Worm (Caenorhabditis elegans) whole organism, L1 larva: Measurements from ENCODE around the gene F37B4.10.

ENCODE experiments used
- C04F5.9 ChIP-seq: sonication (generic microtip); optimal IDR thresholded peaks from 2 replicates; lab custom pipeline; 2016; ENCODE audit warnings: missing genetic modification characterization, missing compliant biosample characterization
- F16B12.6 ChIP-seq: fragments of 150-350 bp; optimal IDR thresholded peaks from 2 replicates; lab custom pipeline; 2014; ENCODE audit warnings: missing biosample characterization, missing genetic modification characterization
- Y116A8C.19 ChIP-seq: sonication (generic microtip); optimal IDR thresholded peaks from 2 replicates; lab custom pipeline; 2016; ENCODE audit warnings: missing compliant biosample characterization, missing genetic modification characterization, borderline replicate concordance
- ceh-63 ChIP-seq: fragments of 200-800 bp; sonication (Bioruptor generic); optimal IDR thresholded peaks from 2 replicates; lab custom pipeline; 2018; ENCODE audit warnings: mild to moderate bottlenecking, missing genetic modification characterization, missing compliant biosample characterization
- ceh-8 ChIP-seq: fragments of 200-800 bp; sonication (Bioruptor generic); optimal IDR thresholded peaks from 2 replicates; lab custom pipeline; 2018; ENCODE audit warnings: mild to moderate bottlenecking, missing genetic modification characterization, moderate library complexity, missing compliant biosample characterization
- ces-1 ChIP-seq: fragments of 150-350 bp; optimal IDR thresholded peaks from 2 replicates; lab custom pipeline; 2014; ENCODE audit warnings: missing biosample characterization, missing genetic modification reagents, missing genetic modification characterization
- dsc-1 ChIP-seq: sonication (generic microtip); optimal IDR thresholded peaks from 2 replicates; lab custom pipeline; 2016; ENCODE audit warnings: mild to moderate bottlenecking, missing genetic modification characterization, missing compliant biosample characterization
- efl-1 ChIP-seq, 4 experiments: fragments of 150-350 bp; optimal IDR thresholded peaks in 3 of 4; peaks in 1 of 4; 1 replicate in 1 of 4; 2 replicates in 3 of 4; lab custom pipeline; 2014; ENCODE audit warnings: missing biosample characterization in 2 of 4, missing genetic modification characterization in 2 of 4, missing genetic modification reagents in 2 of 4
- egl-13 ChIP-seq: sonication (generic microtip); optimal IDR thresholded peaks from 2 replicates; lab custom pipeline; 2016; ENCODE audit warnings: missing genotype, missing genetic modification reagents, missing genetic modification characterization, missing compliant biosample characterization
- egl-27 ChIP-seq, 2 experiments: fragments of 150-350 bp in 1 of 2; sonication (generic microtip); optimal IDR thresholded peaks; 3 replicates each; lab custom pipeline; 2017 to 2018; ENCODE audit warnings: missing biosample characterization in 2 of 2, missing genetic modification characterization in 2 of 2, missing genetic modification reagents in 2 of 2
- elt-2 ChIP-seq: sonication (generic microtip); optimal IDR thresholded peaks from 2 replicates; lab custom pipeline; 2016; ENCODE audit warnings: missing genetic modification characterization, mild to moderate bottlenecking, inconsistent platforms, missing compliant biosample characterization, missing genetic modification reagents
- elt-3 ChIP-seq, 6 experiments: fragments of 150-350 bp in 1 of 6; sonication (generic microtip); optimal IDR thresholded peaks; 2 replicates each; lab custom pipeline; 2017 to 2018; ENCODE audit warnings: missing biosample characterization in 6 of 6, missing genetic modification characterization in 6 of 6, inconsistent platforms in 1 of 6
- fkh-10 ChIP-seq: sonication (generic microtip); optimal IDR thresholded peaks from 2 replicates; lab custom pipeline; 2017; ENCODE audit warnings: missing biosample characterization, missing genetic modification reagents, missing genetic modification characterization
- fkh-4 ChIP-seq: sonication (generic microtip); optimal IDR thresholded peaks from 2 replicates; lab custom pipeline; 2016; ENCODE audit warnings: missing compliant biosample characterization, missing genetic modification characterization, borderline replicate concordance
- hlh-17 ChIP-seq: fragments of 200-800 bp; sonication (Bioruptor generic); optimal IDR thresholded peaks from 2 replicates; lab custom pipeline; 2018; ENCODE audit warnings: missing genetic modification characterization, mild to moderate bottlenecking, missing compliant biosample characterization, moderate library complexity, borderline replicate concordance
- hlh-4 ChIP-seq: sonication (generic microtip); optimal IDR thresholded peaks from 2 replicates; lab custom pipeline; 2016; ENCODE audit warnings: mild to moderate bottlenecking, missing genetic modification characterization, missing compliant biosample characterization
- irx-1 ChIP-seq: sonication (generic microtip); optimal IDR thresholded peaks from 2 replicates; lab custom pipeline; 2016; ENCODE audit warnings: missing genetic modification characterization, missing compliant biosample characterization
- isw-1 ChIP-seq: fragments of 200-800 bp; sonication (Bioruptor generic); IDR thresholded peaks from 2 replicates; pipeline ENCODE4 v1.3.6; 2022; ENCODE audit warnings: missing genetic modification characterization, missing compliant biosample characterization
- jun-1 ChIP-seq: fragments of 150-350 bp; optimal IDR thresholded peaks from 2 replicates; lab custom pipeline; 2014; ENCODE audit warnings: missing biosample characterization, missing genetic modification reagents, missing genetic modification characterization
- lin-13 ChIP-seq: fragments of 150-350 bp; optimal IDR thresholded peaks from 2 replicates; lab custom pipeline; 2014; ENCODE audit warnings: missing biosample characterization, missing genetic modification reagents, missing genetic modification characterization
- lin-35 ChIP-seq, 2 experiments: fragments of 150-350 bp; optimal IDR thresholded peaks; 2 replicates each; lab custom pipeline; 2014; ENCODE audit warnings: missing biosample characterization in 2 of 2, missing genetic modification characterization in 2 of 2, missing genetic modification reagents in 2 of 2
- lir-3 ChIP-seq: sonication (generic microtip); optimal IDR thresholded peaks from 2 replicates; lab custom pipeline; 2016; ENCODE audit warnings: mild to moderate bottlenecking, missing genetic modification characterization, moderate library complexity, missing compliant biosample characterization; ENCODE audit not compliant: poor library complexity
- mab-9 ChIP-seq: fragments of 200-800 bp; sonication (Bioruptor generic); IDR thresholded peaks from 2 replicates; pipeline ENCODE4 v1.3.6; 2022; ENCODE audit warnings: missing genetic modification reagents, missing genetic modification characterization, missing compliant biosample characterization
- mep-1 ChIP-seq: fragments of 150-350 bp; optimal IDR thresholded peaks from 2 replicates; lab custom pipeline; 2014; ENCODE audit warnings: missing biosample characterization, missing genetic modification characterization
- nhr-12 ChIP-seq: sonication (generic microtip); optimal IDR thresholded peaks from 2 replicates; lab custom pipeline; 2017; ENCODE audit warnings: missing biosample characterization, missing genetic modification characterization
- nhr-47 ChIP-seq: sonication (generic microtip); optimal IDR thresholded peaks from 2 replicates; lab custom pipeline; 2016; ENCODE audit warnings: mild to moderate bottlenecking, missing genetic modification characterization, moderate library complexity, missing compliant biosample characterization
- nhr-71 ChIP-seq: sonication (generic microtip); optimal IDR thresholded peaks from 2 replicates; lab custom pipeline; 2016; ENCODE audit warnings: mild to moderate bottlenecking, missing genetic modification characterization, moderate library complexity, missing compliant biosample characterization
- nhr-85 ChIP-seq: sonication (generic microtip); peaks from one replicate; lab custom pipeline; 2016; ENCODE audit warnings: missing genetic modification characterization, inconsistent platforms, missing compliant biosample characterization
- pax-3 ChIP-seq: fragments of 200-800 bp; sonication (Bioruptor generic); optimal IDR thresholded peaks from 2 replicates; lab custom pipeline; 2018; ENCODE audit warnings: mild to moderate bottlenecking, missing genetic modification characterization, moderate library complexity, missing compliant biosample characterization
- rnt-1 ChIP-seq: sonication (generic microtip); optimal IDR thresholded peaks from 2 replicates; lab custom pipeline; 2016; ENCODE audit warnings: mild to moderate bottlenecking, missing genetic modification characterization, moderate library complexity, missing compliant biosample characterization
- skn-1 ChIP-seq: fragments of 150-350 bp; optimal IDR thresholded peaks from 2 replicates; lab custom pipeline; 2014; ENCODE audit warnings: missing biosample characterization, missing genetic modification characterization
- sup-37 ChIP-seq: fragments of 200-800 bp; sonication (Bioruptor generic); optimal IDR thresholded peaks from 2 replicates; lab custom pipeline; 2018; ENCODE audit warnings: mild to moderate bottlenecking, missing genetic modification characterization, missing compliant biosample characterization
- unc-130 ChIP-seq: fragments of 150-350 bp; optimal IDR thresholded peaks from 2 replicates; lab custom pipeline; 2017; ENCODE audit warnings: missing biosample characterization, missing genetic modification characterization, inconsistent platforms
- unc-62 ChIP-seq: fragments of 150-350 bp; optimal IDR thresholded peaks from 2 replicates; lab custom pipeline; 2014; ENCODE audit warnings: missing biosample characterization, missing genetic modification reagents, missing genetic modification characterization
- unc-98 ChIP-seq: fragments of 200-800 bp; sonication (Bioruptor generic); IDR thresholded peaks from 2 replicates; pipeline ENCODE4 v1.3.6; 2022; ENCODE audit warnings: missing genetic modification characterization, missing compliant biosample characterization
- vab-15 ChIP-seq: sonication (generic microtip); optimal IDR thresholded peaks from 2 replicates; lab custom pipeline; 2017; ENCODE audit warnings: missing genotype, mild to moderate bottlenecking, missing genetic modification characterization, missing compliant biosample characterization
- zag-1 ChIP-seq: fragments of 150-350 bp; optimal IDR thresholded peaks from 2 replicates; lab custom pipeline; 2014; ENCODE audit warnings: missing biosample characterization, missing genetic modification characterization

Gene F37B4.10

ce11 chrV:2863033-2863432 is 14.4 kb downstream of the F37B4.10 start, which contains the start of gene srh-272:
TSS of gene srh-272 (plus strand) at chrV:2863333.
- TF ChIP-seq Y116A8C.19 (tag; lab: Kevin White, UChicago), result no peak
- TF ChIP-seq elt-2 (tag; lab: Kevin White, UChicago), result no peak
- TF ChIP-seq jun-1 (tag; lab: Kevin White, UChicago), result no peak
- no peak for TF ChIP-seq lin-13 (GFP tag; lab: Kevin White, UChicago)
- TF ChIP-seq ceh-8 (GFP tag; lab: Kevin White, UChicago), result no peak
- TF ChIP-seq sup-37 (GFP tag; lab: Kevin White, UChicago), result no peak
- TF ChIP-seq hlh-17 (GFP tag; lab: Kevin White, UChicago), result no peak
- TF ChIP-seq lin-35 (GFP tag; optimal IDR thresholded peaks at IDR 0.05; lab: Kevin White, UChicago), result no peak
- no peak for TF ChIP-seq nhr-71 (tag; lab: Kevin White, UChicago)
- no peak for TF ChIP-seq egl-27 (tag; optimal IDR thresholded peaks at IDR 0.05; lab: Kevin White, UChicago)
- TF ChIP-seq ceh-63 (GFP tag; lab: Kevin White, UChicago), result no peak

ce11 chrV:2861505-2861904 is 15.9 kb downstream of the F37B4.10 start, which contains the start of gene srh-270:
TSS of gene srh-270 (minus strand) at chrV:2861605.
- no peak for TF ChIP-seq fkh-4 (tag; lab: Kevin White, UChicago)
- TF ChIP-seq ceh-63 (GFP tag; lab: Kevin White, UChicago), result no peak
- TF ChIP-seq rnt-1, result no peak
- TF ChIP-seq irx-1, result no peak
- TF ChIP-seq lir-3 (tag; lab: Kevin White, UChicago), result no peak
- TF ChIP-seq pax-3, result no peak

ce11 chrV:2859738-2860137 is 17.7 kb downstream of the F37B4.10 start, which contains the start of gene srj-54:
TSS of gene srj-54 (minus strand) at chrV:2859838.
- TF ChIP-seq hlh-4 (tag; lab: Kevin White, UChicago) (no peak), C04F5.9 (tag; lab: Kevin White, UChicago) (no peak), nhr-71 (tag; lab: Kevin White, UChicago) (no peak), egl-13 (tag; lab: Kevin White, UChicago) (no peak), nhr-12 (tag; lab: Kevin White, UChicago) (no peak), hlh-17 (GFP tag; lab: Kevin White, UChicago) (no peak), mab-9 (GFP tag; lab: Robert Waterston, UW) (no peak), efl-1 (optimal IDR thresholded peaks at IDR 0.05; lab: Kevin White, UChicago) (no peak), efl-1 (GFP tag; optimal IDR thresholded peaks at IDR 0.05 in 1 of 2; lab: Kevin White, UChicago) (no peak), elt-3 (tag; optimal IDR thresholded peaks at IDR 0.05; lab: Kevin White, UChicago) (no peak), unc-62 (GFP tag; lab: Kevin White, UChicago) (no peak)

- TF ChIP-seq F16B12.6 (tag; lab: Kevin White, UChicago) (no peak), skn-1 (tag; lab: Kevin White, UChicago) (no peak), nhr-85 (tag; lab: Kevin White, UChicago) (no peak), unc-130 (no peak), unc-98 (GFP tag; lab: Robert Waterston, UW) (no peak), elt-2 (tag; lab: Kevin White, UChicago) (no peak), zag-1 (tag; lab: Kevin White, UChicago) (no peak), vab-15 (tag; lab: Kevin White, UChicago) (no peak), nhr-47 (tag; lab: Kevin White, UChicago) (no peak), ceh-8 (GFP tag; lab: Kevin White, UChicago) (no peak), mep-1 (no peak), ces-1 (GFP tag; lab: Kevin White, UChicago) (no peak), dsc-1 (tag; lab: Kevin White, UChicago) (no peak), fkh-10 (GFP tag; lab: Kevin White, UChicago) (no peak), isw-1 (GFP tag; lab: Robert Waterston, UW) (no peak)
- TF ChIP-seq, all 84 proteins: peak for 0
Observed at ce11 chrV:2857842-2858241, 19.6 kb downstream of the F37B4.10 start, which contains the start of gene srj-55. TSS of gene srj-55 (minus strand) at chrV:2857942.
